Fruit fly (Drosophila melanogaster) whole organism, embryonic: ENCODE measurements around the gene D1.

Experiments
- ATbp ChIP-seq: fragments of 200-800 bp; sonication (Bioruptor generic); optimal IDR thresholded peaks from 2 replicates; lab custom pipeline; 2017; ENCODE audit warnings: missing biosample characterization, mild to moderate bottlenecking, missing genetic modification characterization, missing genetic modification reagents
- Ada2b ChIP-seq: fragments of 200-800 bp; sonication (Bioruptor generic); IDR thresholded peaks from 2 replicates; pipeline ENCODE4 v1.3.6; 2022; ENCODE audit warnings: missing biosample characterization, missing genetic modification characterization
- B-H2 ChIP-seq: fragments of 200-800 bp; sonication (Bioruptor generic); optimal IDR thresholded peaks from 2 replicates; lab custom pipeline; 2018; ENCODE audit warnings: missing biosample characterization, mild to moderate bottlenecking, missing genetic modification characterization
- CG10462 ChIP-seq: fragments of 200-800 bp; sonication (Bioruptor generic); optimal IDR thresholded peaks from 2 replicates; lab custom pipeline; 2016; ENCODE audit warnings: missing biosample characterization, missing genetic modification characterization
- CG11456 ChIP-seq: fragments of 200-800 bp; sonication (Bioruptor generic); IDR thresholded peaks from 3 replicates; pipeline ENCODE4 v1.3.6; 2022; ENCODE audit warnings: missing biosample characterization, missing genetic modification characterization
- CG13775 ChIP-seq: fragments of 200-800 bp; sonication (Bioruptor generic); optimal IDR thresholded peaks from 3 replicates; lab custom pipeline; 2017; ENCODE audit warnings: missing biosample characterization, mild to moderate bottlenecking, missing genetic modification characterization
- CG14965 ChIP-seq: fragments of 200-800 bp; sonication (Bioruptor generic); optimal IDR thresholded peaks from 2 replicates; lab custom pipeline; 2016; ENCODE audit warnings: missing biosample characterization, missing genetic modification characterization, borderline replicate concordance
- CG15073 ChIP-seq: fragments of 200-800 bp; sonication (Bioruptor generic); optimal IDR thresholded peaks from 2 replicates; lab custom pipeline; 2016; ENCODE audit warnings: missing biosample characterization, missing genetic modification characterization
- CG17612 ChIP-seq: fragments of 200-800 bp; sonication (Bioruptor generic); IDR thresholded peaks from 2 replicates; pipeline ENCODE4 v1.3.6; 2022; ENCODE audit warnings: missing biosample characterization, missing genetic modification characterization
- CG18599 ChIP-seq: fragments of 200-800 bp; sonication (Bioruptor generic); optimal IDR thresholded peaks from 3 replicates; lab custom pipeline; 2017; ENCODE audit warnings: missing biosample characterization, missing genetic modification characterization, mild to moderate bottlenecking, moderate library complexity, missing genetic modification reagents
- CG2678 ChIP-seq: fragments of 200-800 bp; sonication (Bioruptor generic); optimal IDR thresholded peaks from 3 replicates; lab custom pipeline; 2019; ENCODE audit warnings: missing biosample characterization, mild to moderate bottlenecking, missing genetic modification characterization, moderate library complexity
- CG30431 ChIP-seq: fragments of 200-800 bp; sonication (Bioruptor generic); optimal IDR thresholded peaks from 2 replicates; lab custom pipeline; 2017; ENCODE audit warnings: missing biosample characterization, missing genetic modification characterization
- CG3065 ChIP-seq: fragments of 200-800 bp; sonication (Bioruptor generic); optimal IDR thresholded peaks from 2 replicates; lab custom pipeline; 2016; ENCODE audit warnings: missing biosample characterization, missing genetic modification characterization
- CG33213 ChIP-seq: fragments of 200-800 bp; sonication (Bioruptor generic); optimal IDR thresholded peaks from 3 replicates; lab custom pipeline; 2016; ENCODE audit warnings: missing biosample characterization, missing genetic modification characterization
- CG3847 ChIP-seq: fragments of 200-800 bp; sonication (Bioruptor generic); IDR thresholded peaks from 2 replicates; pipeline ENCODE4 v1.3.6; 2022; ENCODE audit warnings: missing biosample characterization, missing genetic modification characterization
- CG6654 ChIP-seq: fragments of 200-800 bp; sonication (Bioruptor generic); optimal IDR thresholded peaks from 2 replicates; lab custom pipeline; 2017; ENCODE audit warnings: missing biosample characterization, mild to moderate bottlenecking, missing genetic modification characterization
- CG6689 ChIP-seq: fragments of 200-800 bp; sonication (Bioruptor generic); IDR thresholded peaks from 2 replicates; pipeline ENCODE4 v1.3.6; 2022; ENCODE audit warnings: missing biosample characterization, missing genetic modification characterization
- CG7786 ChIP-seq: fragments of 200-800 bp; sonication (Bioruptor generic); optimal IDR thresholded peaks from 2 replicates; lab custom pipeline; 2016; ENCODE audit warnings: missing biosample characterization, missing genetic modification characterization
- CG7963 ChIP-seq: fragments of 200-800 bp; sonication (Bioruptor generic); IDR thresholded peaks from 3 replicates; pipeline ENCODE4 v1.3.6; 2022; ENCODE audit warnings: missing biosample characterization, missing genetic modification characterization; ENCODE audit not compliant: partially characterized antibody
- CG8089 ChIP-seq: fragments of 200-800 bp; sonication (Bioruptor generic); optimal IDR thresholded peaks from 3 replicates; lab custom pipeline; 2016; ENCODE audit warnings: missing biosample characterization, missing genetic modification characterization
- CG8290 ChIP-seq, 3 experiments: fragments of 200-800 bp; sonication (Bioruptor generic); optimal IDR thresholded peaks; 2 replicates each; lab custom pipeline; 2016 to 2019; ENCODE audit warnings: missing biosample characterization in 3 of 3, missing genetic modification characterization in 3 of 3, mild to moderate bottlenecking in 2 of 3, moderate library complexity in 1 of 3
- CG9215 ChIP-seq: fragments of 200-800 bp; sonication (Bioruptor generic); IDR thresholded peaks from 2 replicates; pipeline ENCODE4 v1.3.6; 2022; ENCODE audit warnings: missing biosample characterization, missing genetic modification characterization
- CG9437 ChIP-seq: fragments of 200-800 bp; sonication (Bioruptor generic); optimal IDR thresholded peaks from 2 replicates; lab custom pipeline; 2018; ENCODE audit warnings: missing biosample characterization, mild to moderate bottlenecking, missing genetic modification characterization
- Chrac-16 ChIP-seq: fragments of 200-800 bp; sonication (Bioruptor generic); optimal IDR thresholded peaks from 3 replicates; lab custom pipeline; 2016; ENCODE audit warnings: missing biosample characterization, missing genetic modification characterization
- CoRest ChIP-seq: fragments of 200-800 bp; sonication (Bioruptor generic); optimal IDR thresholded peaks from 3 replicates; lab custom pipeline; 2018; ENCODE audit warnings: missing biosample characterization, mild to moderate bottlenecking, missing genetic modification characterization, moderate library complexity
- Dfd ChIP-seq, 2 experiments: fragments of >200 bp; optimal IDR thresholded peaks; 2 replicates each; lab custom pipeline; 2017; ENCODE audit warnings: missing biosample characterization in 2 of 2, missing genetic modification characterization in 2 of 2
- E2f1 ChIP-seq: fragments of 200-800 bp; sonication (Bioruptor generic); IDR thresholded peaks from 2 replicates; pipeline ENCODE4 v1.3.6; 2022; ENCODE audit warnings: missing biosample characterization, missing genetic modification characterization
- E2f2 ChIP-seq: fragments of 200-800 bp; sonication (Bioruptor generic); IDR thresholded peaks from 2 replicates; pipeline ENCODE4 v1.3.6; 2022; ENCODE audit warnings: missing biosample characterization, missing genetic modification characterization
- Fer1 ChIP-seq: fragments of 200-800 bp; sonication (Bioruptor generic); optimal IDR thresholded peaks from 2 replicates; lab custom pipeline; 2017; ENCODE audit warnings: missing biosample characterization, mild to moderate bottlenecking, missing genetic modification characterization
- Fer3 ChIP-seq: fragments of 200-800 bp; sonication (Bioruptor generic); optimal IDR thresholded peaks from 2 replicates; lab custom pipeline; 2018; ENCODE audit warnings: missing biosample characterization, mild to moderate bottlenecking, missing genetic modification characterization, moderate library complexity
- Gug ChIP-seq: fragments of 200-800 bp; sonication (Bioruptor generic); IDR thresholded peaks from 4 replicates; pipeline ENCODE4 v1.3.6; 2022; ENCODE audit warnings: missing biosample characterization, missing genetic modification characterization
- Hmx ChIP-seq: fragments of 200-800 bp; sonication (Bioruptor generic); optimal IDR thresholded peaks from 2 replicates; lab custom pipeline; 2016; ENCODE audit warnings: missing biosample characterization, missing genetic modification characterization
- NK7.1 ChIP-seq: fragments of 200-800 bp; sonication (Bioruptor generic); optimal IDR thresholded peaks from 3 replicates; lab custom pipeline; 2016; ENCODE audit warnings: missing biosample characterization, missing genetic modification characterization
- Optix ChIP-seq: fragments of 200-800 bp; sonication (Bioruptor generic); IDR thresholded peaks from 3 replicates; pipeline ENCODE4 v1.3.6; 2022; ENCODE audit warnings: missing biosample characterization, missing genetic modification characterization
- Poxn ChIP-seq: fragments of 200-800 bp; sonication (Bioruptor generic); IDR thresholded peaks from 2 replicates; pipeline ENCODE4 v1.3.6; 2022; ENCODE audit warnings: missing biosample characterization, missing genetic modification characterization
- Six4 ChIP-seq: fragments of 200-800 bp; sonication (Bioruptor generic); optimal IDR thresholded peaks from 2 replicates; lab custom pipeline; 2016; ENCODE audit warnings: missing biosample characterization, missing genetic modification characterization
- Xrp1 ChIP-seq: fragments of 200-800 bp; sonication (Bioruptor generic); IDR thresholded peaks from 2 replicates; pipeline ENCODE4 v1.3.6; 2022; ENCODE audit warnings: missing biosample characterization, missing genetic modification characterization
- dati ChIP-seq: fragments of 200-800 bp; sonication (Bioruptor generic); IDR thresholded peaks from 2 replicates; pipeline ENCODE4 v1.3.6; 2022; ENCODE audit warnings: missing biosample characterization, missing genetic modification characterization
- exex ChIP-seq: fragments of 200-800 bp; sonication (Bioruptor generic); optimal IDR thresholded peaks from 4 replicates; lab custom pipeline; 2018; ENCODE audit warnings: missing biosample characterization, mild to moderate bottlenecking, missing genetic modification characterization, moderate library complexity
- gem ChIP-seq: fragments of 200-800 bp; sonication (Bioruptor generic); optimal IDR thresholded peaks from 2 replicates; lab custom pipeline; 2019; ENCODE audit warnings: missing biosample characterization, mild to moderate bottlenecking, missing genetic modification characterization, moderate library complexity
- gro ChIP-seq: fragments of 200-800 bp; sonication (Bioruptor generic); optimal IDR thresholded peaks from 2 replicates; lab custom pipeline; 2016; ENCODE audit warnings: missing biosample characterization, missing genetic modification characterization
- kah ChIP-seq: fragments of 200-800 bp; sonication (Bioruptor generic); optimal IDR thresholded peaks from 2 replicates; lab custom pipeline; 2018; ENCODE audit warnings: missing biosample characterization, mild to moderate bottlenecking, missing genetic modification characterization
- kni ChIP-seq: fragments of 200-800 bp; sonication (Bioruptor generic); optimal IDR thresholded peaks from 3 replicates; lab custom pipeline; 2017; ENCODE audit warnings: mild to moderate bottlenecking, missing biosample characterization, missing genetic modification reagents, missing genetic modification characterization
- lbe ChIP-seq: fragments of 200-800 bp; sonication (Bioruptor generic); optimal IDR thresholded peaks from 2 replicates; lab custom pipeline; 2016; ENCODE audit warnings: missing biosample characterization, mild to moderate bottlenecking, missing genetic modification characterization
- lmd ChIP-seq: fragments of 200-800 bp; sonication (Bioruptor generic); IDR thresholded peaks from 2 replicates; pipeline ENCODE4 v1.3.6; 2022; ENCODE audit warnings: missing biosample characterization, missing genetic modification characterization
- nerfin-2 ChIP-seq: fragments of 200-800 bp; sonication (Bioruptor generic); IDR thresholded peaks from 2 replicates; pipeline ENCODE4 v1.3.6; 2022; ENCODE audit warnings: missing biosample characterization, missing genetic modification characterization; ENCODE audit not compliant: partially characterized antibody
- pho ChIP-seq: fragments of 200-800 bp; sonication (Bioruptor generic); optimal IDR thresholded peaks from 2 replicates; lab custom pipeline; 2016; ENCODE audit warnings: missing biosample characterization, missing genetic modification characterization
- psq ChIP-seq: fragments of 200-800 bp; sonication (Bioruptor generic); optimal IDR thresholded peaks from 2 replicates; lab custom pipeline; 2017; ENCODE audit warnings: missing biosample characterization, missing genetic modification characterization
- ranshi ChIP-seq: fragments of 200-800 bp; sonication (Bioruptor generic); IDR thresholded peaks from 2 replicates; pipeline ENCODE4 v1.3.6; 2022; ENCODE audit warnings: missing biosample characterization, missing genetic modification characterization
- trh ChIP-seq: fragments of 200-800 bp; sonication (Bioruptor generic); optimal IDR thresholded peaks from 2 replicates; lab custom pipeline; 2016; ENCODE audit warnings: missing biosample characterization, missing genetic modification characterization
- usp ChIP-seq: fragments of >200 bp; optimal IDR thresholded peaks from 2 replicates; lab custom pipeline; 2017; ENCODE audit warnings: missing biosample characterization, missing genetic modification characterization
- zfh2 ChIP-seq: fragments of 200-800 bp; sonication (Bioruptor generic); optimal IDR thresholded peaks from 2 replicates; lab custom pipeline; 2016; ENCODE audit warnings: missing biosample characterization, missing genetic modification characterization

Gene D1

DNA sequence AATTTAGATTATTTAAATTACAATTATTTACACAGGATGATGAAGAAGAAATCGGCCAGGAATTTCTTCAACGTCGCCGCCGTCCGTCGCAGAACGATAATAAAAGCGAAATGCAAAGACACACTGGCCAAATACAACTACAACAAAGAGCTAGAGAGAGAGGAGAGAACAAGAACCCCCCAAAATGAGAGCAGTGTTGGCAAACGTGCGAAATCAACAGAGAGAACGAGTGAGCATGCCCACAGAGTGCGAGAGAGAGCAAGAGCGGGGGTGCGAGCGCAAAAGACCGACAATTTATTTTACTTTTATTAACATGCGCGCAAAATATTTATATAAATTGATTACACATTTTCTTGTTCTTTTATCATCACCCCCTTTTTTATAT lies 3.6 kb downstream of the D1 start (continued):
- TF ChIP-seq nerfin-2 (no peak), CG6689 (GFP tag; lab: Robert Waterston, UW) (no peak), ATbp (GFP tag; lab: Kevin White, UChicago) (no peak), kni (GFP tag; lab: Kevin White, UChicago) (peak; percentile 1), CG9437 (no peak), gem (tag; lab: Kevin White, UChicago) (no peak), CG6654 (GFP tag; lab: Kevin White, UChicago) (no peak), gro (GFP tag; lab: Kevin White, UChicago) (peak; percentile 9), Gug (GFP tag; lab: Robert Waterston, UW) (no peak), CG7963 (no peak), CG18599 (GFP tag; lab: Kevin White, UChicago) (peak; percentile 52), CG13775 (no peak), CG10462 (GFP tag; lab: Kevin White, UChicago) (no peak), Fer3 (tag; lab: Kevin White, UChicago) (peak; percentile 21), Dfd (GFP tag; optimal IDR thresholded peaks at IDR 0.05; lab: Kevin White, UChicago) (no peak), CG2678 (tag; lab: Kevin White, UChicago) (peak; percentile 10), Six4 (GFP tag; lab: Kevin White, UChicago) (no peak), usp (GFP tag; lab: Kevin White, UChicago) (no peak), lmd (GFP tag; lab: Robert Waterston, UW) (no peak), CG15073 (GFP tag; lab: Kevin White, UChicago) (no peak), exex (tag; lab: Kevin White, UChicago) (no peak), Chrac-16 (GFP tag; lab: Kevin White, UChicago) (no peak), CG33213 (GFP tag; lab: Kevin White, UChicago) (no peak), CG9215 (GFP tag; lab: Robert Waterston, UW) (no peak), ranshi (GFP tag; lab: Robert Waterston, UW) (no peak), Hmx (GFP tag; lab: Kevin White, UChicago) (no peak), pho (no peak), dati (GFP tag; lab: Robert Waterston, UW) (no peak), CG7786 (GFP tag; lab: Kevin White, UChicago) (no peak), E2f2 (GFP tag; lab: Robert Waterston, UW) (no peak), Xrp1 (GFP tag; lab: Robert Waterston, UW) (no peak), CG3065 (peak; percentile 8), CG17612 (no peak), lbe (peak; percentile 37), Optix (GFP tag; lab: Robert Waterston, UW) (no peak), B-H2 (GFP tag; lab: Kevin White, UChicago) (peak; percentile 47), CG8089 (GFP tag; lab: Kevin White, UChicago) (no peak), CG14965 (GFP tag; lab: Kevin White, UChicago) (no peak), CG30431 (GFP tag; lab: Kevin White, UChicago) (no peak), CG3847 (GFP tag; lab: Robert Waterston, UW) (0 out of 2 replicates have a peak, but pooled peaks have one; percentile 12), NK7.1 (GFP tag; lab: Kevin White, UChicago) (no peak), kah (peak; percentile 12), Poxn (GFP tag; lab: Robert Waterston, UW) (no peak), Fer1 (GFP tag; lab: Kevin White, UChicago) (peak; percentile 53), psq (GFP tag; lab: Kevin White, UChicago) (no peak), CoRest (tag; lab: Kevin White, UChicago) (no peak), zfh2 (GFP tag; lab: Kevin White, UChicago) (peak; percentile 9), trh (no peak), CG11456 (GFP tag; lab: Robert Waterston, UW) (no peak), Ada2b (GFP tag; lab: Robert Waterston, UW) (no peak), E2f1 (no peak), CG8290 (GFP tag; optimal IDR thresholded peaks at IDR 0.05; lab: Kevin White, UChicago) (no peak), CG8290 (tag; optimal IDR thresholded peaks at IDR 0.05; lab: Kevin White, UChicago) (peak in 1 of 2 experiments; percentile 11)
